Worm (Caenorhabditis elegans): ENCODE data around the gene acn-1.
A peak's percentile ranks its signal among the peaks of the same experiment; 100 is the strongest.

Gene acn-1

DNA sequence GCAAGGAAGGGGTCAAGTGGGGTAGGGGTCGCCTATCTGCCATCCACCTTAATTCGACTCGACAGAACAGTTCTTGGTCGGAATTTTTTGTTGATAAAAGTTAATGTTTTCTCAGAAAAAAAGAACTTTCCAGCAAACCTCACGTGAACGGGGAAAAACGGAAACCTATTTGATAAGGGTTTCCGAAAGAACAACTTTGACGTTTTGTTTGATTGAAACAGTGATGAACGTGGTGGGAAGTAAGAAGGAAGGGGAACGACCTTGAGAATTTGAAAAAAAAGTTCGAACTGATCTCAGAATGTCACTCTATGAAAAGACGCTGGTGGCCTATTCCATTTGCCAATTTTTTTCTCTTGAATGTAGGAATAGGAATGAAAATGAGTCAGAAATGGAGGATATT is 25.5 kb upstream of the acn-1 start (continued):
- peak; percentile 13 for TF ChIP-seq lin-14 (GFP tag; optimal IDR thresholded peaks at IDR 0.05)
- TF ChIP-seq hpl-2 (GFP tag; optimal IDR thresholded peaks at IDR 0.05) = no peak

DNA sequence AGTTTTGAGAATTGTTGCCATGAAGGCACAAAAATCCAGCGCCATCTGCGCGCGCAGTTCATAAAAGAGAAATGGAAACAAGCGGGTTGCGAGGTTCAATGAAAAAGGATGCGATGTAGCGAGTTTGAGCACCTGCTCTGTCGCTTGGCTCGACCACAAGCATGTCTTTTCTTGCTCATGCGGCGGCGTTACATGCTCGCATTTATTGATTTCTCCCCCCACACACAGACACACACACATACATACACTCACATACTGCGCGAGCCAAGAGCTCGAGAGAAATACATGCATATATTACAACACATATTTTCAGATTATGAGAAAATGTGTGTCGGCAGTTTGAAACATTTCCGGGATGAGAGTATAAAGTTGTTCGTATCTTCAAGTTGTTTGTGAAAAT is 24.9 kb upstream of the acn-1 start:
- TF ChIP-seq elt-2 (tag; optimal IDR thresholded peaks at IDR 0.05) (no peak), unc-62 (GFP tag; optimal IDR thresholded peaks at IDR 0.05) (no peak), ceh-88 (GFP tag; IDR thresholded peaks at IDR 0.05) (no peak), dsc-1 (tag; optimal IDR thresholded peaks at IDR 0.05) (peak; percentile 36), nhr-11 (tag; optimal IDR thresholded peaks at IDR 0.05) (no peak), egl-27 (tag; optimal IDR thresholded peaks at IDR 0.05) (no peak), xbp-1 (tag; optimal IDR thresholded peaks at IDR 0.05) (peak; percentile 10), nhr-28 (tag; optimal IDR thresholded peaks at IDR 0.05) (no peak), nhr-90 (tag; optimal IDR thresholded peaks at IDR 0.05; ENCODE audit: poor library complexity) (no peak), dpl-1 (GFP tag; optimal IDR thresholded peaks at IDR 0.05) (no peak), nhr-12 (tag; optimal IDR thresholded peaks at IDR 0.05) (no peak), snu-23 (GFP tag; optimal IDR thresholded peaks at IDR 0.05) (peak; percentile 39), hlh-17 (GFP tag; optimal IDR thresholded peaks at IDR 0.05; ENCODE audit: borderline replicate concordance) (no peak), aha-1 (tag; optimal IDR thresholded peaks at IDR 0.05) (no peak), lsy-2 (tag; optimal IDR thresholded peaks at IDR 0.05) (peak in 1 of 2 experiments; percentile 15), ceh-8 (GFP tag; optimal IDR thresholded peaks at IDR 0.05) (no peak), sptf-1 (tag; optimal IDR thresholded peaks at IDR 0.05) (no peak), ceh-82 (tag; optimal IDR thresholded peaks at IDR 0.05) (peak; percentile 10 to 56 (median 10)), pag-3 (tag; optimal IDR thresholded peaks at IDR 0.05; ENCODE audit: borderline replicate concordance, insufficient read depth) (no peak), unc-98 (GFP tag; IDR thresholded peaks at IDR 0.05) (no peak), nhr-85 (tag) (peak; percentile 55), mep-1 (tag; optimal IDR thresholded peaks at IDR 0.05) (peak; percentile 11), fkh-8 (tag; optimal IDR thresholded peaks at IDR 0.05) (peak; percentile 76), C16A3.4 (tag; optimal IDR thresholded peaks at IDR 0.05) (no peak), egl-13 (tag; optimal IDR thresholded peaks at IDR 0.05) (peak; percentile 63), skn-1 (tag; optimal IDR thresholded peaks at IDR 0.05) (peak; percentile 3), fkh-10 (GFP tag; optimal IDR thresholded peaks at IDR 0.05) (peak; percentile 45), irx-1 (tag; optimal IDR thresholded peaks at IDR 0.05) (peak; percentile 33), tbx-2 (tag; optimal IDR thresholded peaks at IDR 0.05) (peak; percentile 12), nhr-71 (tag; optimal IDR thresholded peaks at IDR 0.05) (peak; percentile 33), lin-14 (GFP tag; optimal IDR thresholded peaks at IDR 0.05) (peak; percentile 73), unc-86 (tag; optimal IDR thresholded peaks at IDR 0.05) (peak; percentile 64), isw-1 (GFP tag; IDR thresholded peaks at IDR 0.05) (no peak), lin-35 (GFP tag; optimal IDR thresholded peaks at IDR 0.05) (peak in 1 of 2 experiments; percentile 9), nhr-19 (GFP tag; conservative IDR thresholded peaks at IDR 0.05) (0 out of 2 replicates have a peak, but pooled peaks have one; percentile 11), nhr-47 (tag; optimal IDR thresholded peaks at IDR 0.05) (peak; percentile 38), swsn-7 (tag; optimal IDR thresholded peaks at IDR 0.05) (peak; percentile 42)

DNA sequence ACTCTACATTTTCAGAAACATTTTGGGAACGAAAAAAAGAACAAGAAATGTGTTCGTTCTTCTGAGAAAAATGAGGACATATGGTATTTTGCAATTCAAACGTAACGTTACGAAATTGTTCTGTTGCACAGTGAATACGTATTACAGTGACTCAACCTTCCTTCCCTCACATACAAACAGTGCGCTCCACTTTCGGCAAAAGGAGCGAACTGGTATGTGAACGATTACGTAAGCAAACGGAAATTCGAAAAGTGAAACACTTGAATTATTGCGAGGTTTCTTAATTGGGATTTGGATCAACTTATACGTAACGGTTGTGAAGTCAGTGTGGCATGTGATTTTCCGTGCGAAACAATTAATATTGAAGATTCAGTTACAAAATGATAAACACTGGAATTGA is 23.9 kb upstream of the acn-1 start:
- TF ChIP-seq blmp-1 (tag; optimal IDR thresholded peaks at IDR 0.05) = peak; percentile 64
- TF ChIP-seq mdl-1 (tag; optimal IDR thresholded peaks at IDR 0.05) = no peak
- TF ChIP-seq dsc-1 (tag; optimal IDR thresholded peaks at IDR 0.05) = peak; percentile 32

Measured in whole organism, L1 larva.